Fruit fly (Drosophila melanogaster) whole organism, embryonic: ENCODE measurements around the gene CatB.

Experiments
- Ada2b ChIP-seq: fragments of 200-800 bp; sonication (Bioruptor generic); IDR thresholded peaks from 2 replicates; pipeline ENCODE4 v1.3.6; 2022; ENCODE audit warnings: missing biosample characterization, missing genetic modification characterization
- CG12299 ChIP-seq: fragments of 200-800 bp; sonication (Bioruptor generic); optimal IDR thresholded peaks from 2 replicates; lab custom pipeline; 2018; ENCODE audit warnings: missing biosample characterization, mild to moderate bottlenecking, missing genetic modification characterization
- CG13296 ChIP-seq: fragments of 200-800 bp; sonication (Bioruptor generic); optimal IDR thresholded peaks from 3 replicates; lab custom pipeline; 2018; ENCODE audit warnings: missing biosample characterization, mild to moderate bottlenecking, missing genetic modification characterization
- CG14014 ChIP-seq: fragments of 200-800 bp; sonication (Bioruptor generic); IDR thresholded peaks from 2 replicates; pipeline ENCODE4 v1.3.6; 2022; ENCODE audit warnings: missing biosample characterization, missing genetic modification characterization
- CG14667 ChIP-seq: fragments of 200-800 bp; sonication (Bioruptor generic); IDR thresholded peaks from 2 replicates; pipeline ENCODE4 v1.3.6; 2022; ENCODE audit warnings: missing biosample characterization, missing genetic modification characterization
- CG1647 ChIP-seq: fragments of 200-800 bp; sonication (Bioruptor generic); optimal IDR thresholded peaks from 3 replicates; lab custom pipeline; 2016; ENCODE audit warnings: missing biosample characterization, missing genetic modification characterization
- CG16779 ChIP-seq: fragments of 200-800 bp; sonication (Bioruptor generic); IDR thresholded peaks from 2 replicates; pipeline ENCODE4 v1.3.6; 2022; ENCODE audit warnings: missing biosample characterization, missing genetic modification characterization
- CG16863 ChIP-seq: fragments of 200-800 bp; sonication (Bioruptor generic); optimal IDR thresholded peaks from 3 replicates; lab custom pipeline; 2016; ENCODE audit warnings: missing biosample characterization, missing genetic modification characterization
- CG2120 ChIP-seq: fragments of 200-800 bp; sonication (Bioruptor generic); optimal IDR thresholded peaks from 3 replicates; lab custom pipeline; 2016; ENCODE audit warnings: missing biosample characterization, missing genetic modification characterization
- CG2199 ChIP-seq: fragments of 200-800 bp; sonication (Bioruptor generic); IDR thresholded peaks from 3 replicates; pipeline ENCODE4 v1.3.6; 2022; ENCODE audit warnings: missing biosample characterization, missing genetic modification characterization
- CG30403 ChIP-seq: fragments of 200-800 bp; sonication (Bioruptor generic); optimal IDR thresholded peaks from 3 replicates; lab custom pipeline; 2016; ENCODE audit warnings: missing biosample characterization, missing genetic modification characterization
- CG32767 ChIP-seq: fragments of 200-800 bp; sonication (Bioruptor generic); IDR thresholded peaks from 2 replicates; pipeline ENCODE4 v1.3.6; 2022; ENCODE audit warnings: missing biosample characterization, missing genetic modification characterization
- CG33557 ChIP-seq: fragments of 200-800 bp; sonication (Bioruptor generic); optimal IDR thresholded peaks from 2 replicates; lab custom pipeline; 2019; ENCODE audit warnings: missing biosample characterization, mild to moderate bottlenecking, missing genetic modification characterization, moderate library complexity
- CG3995 ChIP-seq: fragments of 200-800 bp; sonication (Bioruptor generic); optimal IDR thresholded peaks from 3 replicates; lab custom pipeline; 2016; ENCODE audit warnings: missing biosample characterization, missing genetic modification characterization
- CG6272 ChIP-seq: fragments of 200-800 bp; sonication (Bioruptor generic); IDR thresholded peaks from 2 replicates; pipeline ENCODE4 v1.3.6; 2022; ENCODE audit warnings: missing biosample characterization, missing genetic modification characterization
- CG6765 ChIP-seq: fragments of 200-800 bp; sonication (Bioruptor generic); optimal IDR thresholded peaks from 3 replicates; lab custom pipeline; 2017; ENCODE audit warnings: missing biosample characterization, mild to moderate bottlenecking, missing genetic modification characterization
- CG8944 ChIP-seq: fragments of 200-800 bp; sonication (Bioruptor generic); optimal IDR thresholded peaks from 3 replicates; lab custom pipeline; 2016; ENCODE audit warnings: missing biosample characterization, missing genetic modification characterization
- CG9727 ChIP-seq: fragments of 200-800 bp; sonication (Bioruptor generic); optimal IDR thresholded peaks from 3 replicates; lab custom pipeline; 2017; ENCODE audit warnings: missing biosample characterization, mild to moderate bottlenecking, missing genetic modification characterization
- CoRest ChIP-seq: fragments of 200-800 bp; sonication (Bioruptor generic); optimal IDR thresholded peaks from 3 replicates; lab custom pipeline; 2018; ENCODE audit warnings: missing biosample characterization, mild to moderate bottlenecking, missing genetic modification characterization, moderate library complexity
- Dll ChIP-seq: fragments of 200-800 bp; sonication (Bioruptor generic); IDR thresholded peaks from 4 replicates; pipeline ENCODE4 v1.3.6; 2022; ENCODE audit warnings: missing biosample characterization, missing genetic modification characterization; ENCODE audit not compliant: partially characterized antibody
- Dref ChIP-seq: fragments of 200-800 bp; sonication (Bioruptor generic); IDR thresholded peaks from 2 replicates; pipeline ENCODE4 v1.3.6; 2022; ENCODE audit warnings: missing biosample characterization, missing genetic modification characterization
- Fer3 ChIP-seq: fragments of 200-800 bp; sonication (Bioruptor generic); optimal IDR thresholded peaks from 2 replicates; lab custom pipeline; 2018; ENCODE audit warnings: missing biosample characterization, mild to moderate bottlenecking, missing genetic modification characterization, moderate library complexity
- Lhr ChIP-seq: fragments of 200-800 bp; sonication (Bioruptor generic); optimal IDR thresholded peaks from 3 replicates; lab custom pipeline; 2017; ENCODE audit warnings: mild to moderate bottlenecking, missing biosample characterization, missing genetic modification reagents, missing genetic modification characterization
- MBD-R2 ChIP-seq: fragments of 200-800 bp; sonication (Bioruptor generic); IDR thresholded peaks from 2 replicates; pipeline ENCODE4 v1.3.6; 2022; ENCODE audit warnings: missing biosample characterization, missing genetic modification characterization
- Spps ChIP-seq: fragments of 200-800 bp; sonication (Bioruptor generic); optimal IDR thresholded peaks from 2 replicates; lab custom pipeline; 2018; ENCODE audit warnings: missing biosample characterization, mild to moderate bottlenecking, missing genetic modification characterization
- Sry-β ChIP-seq: fragments of 200-800 bp; sonication (Bioruptor generic); optimal IDR thresholded peaks from 2 replicates; lab custom pipeline; 2018; ENCODE audit warnings: missing biosample characterization, mild to moderate bottlenecking, missing genetic modification characterization, moderate library complexity
- bab2 ChIP-seq: fragments of 200-800 bp; sonication (Bioruptor generic); optimal IDR thresholded peaks from 2 replicates; lab custom pipeline; 2016; ENCODE audit warnings: missing biosample characterization, missing genetic modification characterization
- crol ChIP-seq: fragments of 200-800 bp; sonication (Bioruptor generic); IDR thresholded peaks from 2 replicates; pipeline ENCODE4 v1.3.6; 2022; ENCODE audit warnings: missing biosample characterization, missing genetic modification characterization
- disco-r ChIP-seq: fragments of 200-800 bp; sonication (Bioruptor generic); optimal IDR thresholded peaks from 2 replicates; lab custom pipeline; 2016; ENCODE audit warnings: missing biosample characterization, missing genetic modification characterization
- emc ChIP-seq: fragments of 200-800 bp; sonication (Bioruptor generic); optimal IDR thresholded peaks from 2 replicates; lab custom pipeline; 2016; ENCODE audit warnings: missing biosample characterization, missing genetic modification characterization
- esg ChIP-seq: fragments of 200-800 bp; sonication (Bioruptor generic); conservative IDR thresholded peaks from 2 replicates; pipeline ENCODE4 v1.3.6; 2022; ENCODE audit warnings: missing biosample characterization, missing genetic modification characterization
- fru ChIP-seq: fragments of >200 bp; optimal IDR thresholded peaks from 2 replicates; lab custom pipeline; 2017
- gce ChIP-seq: fragments of 200-800 bp; sonication (Bioruptor generic); IDR thresholded peaks from 3 replicates; pipeline ENCODE4 v1.3.6; 2022; ENCODE audit warnings: missing biosample characterization, missing genetic modification characterization
- hkb ChIP-seq, 2 experiments: fragments of 200-800 bp in 1 of 2; fragments of >200 bp in 1 of 2; sonication (Bioruptor generic) in 1 of 2; IDR thresholded peaks in 1 of 2; optimal IDR thresholded peaks in 1 of 2; 2 replicates each; pipeline versions ENCODE4 v1.3.6 to Lab custom; 2017 to 2022; ENCODE audit warnings: missing biosample characterization in 1 of 2, missing genetic modification characterization in 1 of 2
- klu ChIP-seq: fragments of 200-800 bp; sonication (Bioruptor generic); IDR thresholded peaks from 2 replicates; pipeline ENCODE4 v1.3.6; 2022; ENCODE audit warnings: missing biosample characterization, missing genetic modification characterization
- lmd ChIP-seq: fragments of 200-800 bp; sonication (Bioruptor generic); IDR thresholded peaks from 2 replicates; pipeline ENCODE4 v1.3.6; 2022; ENCODE audit warnings: missing biosample characterization, missing genetic modification characterization
- nmo ChIP-seq: fragments of 200-800 bp; sonication (Bioruptor generic); optimal IDR thresholded peaks from 2 replicates; lab custom pipeline; 2018; ENCODE audit warnings: missing biosample characterization, mild to moderate bottlenecking, missing genetic modification characterization, moderate library complexity
- pfk ChIP-seq: fragments of 200-800 bp; sonication (Bioruptor generic); optimal IDR thresholded peaks from 2 replicates; lab custom pipeline; 2018; ENCODE audit warnings: missing biosample characterization, mild to moderate bottlenecking, missing genetic modification characterization, moderate library complexity
- pnt ChIP-seq: fragments of 200-800 bp; sonication (Bioruptor generic); optimal IDR thresholded peaks from 3 replicates; lab custom pipeline; 2016; ENCODE audit warnings: missing biosample characterization, missing genetic modification characterization
- pros ChIP-seq: fragments of 200-800 bp; sonication (Bioruptor generic); optimal IDR thresholded peaks from 3 replicates; lab custom pipeline; 2019; ENCODE audit warnings: missing biosample characterization, mild to moderate bottlenecking, missing genetic modification characterization, moderate library complexity
- sc ChIP-seq, 3 experiments: fragments of >200 bp in 2 of 3; fragments of 200-800 bp in 1 of 3; sonication (Bioruptor generic) in 1 of 3; optimal IDR thresholded peaks; 2 replicates in 2 of 3; 3 replicates in 1 of 3; lab custom pipeline; 2017; ENCODE audit warnings: mild to moderate bottlenecking in 1 of 3, missing biosample characterization in 1 of 3, missing genetic modification characterization in 1 of 3, missing genetic modification reagents in 1 of 3
- sens-2 ChIP-seq: fragments of 200-800 bp; sonication (Bioruptor generic); IDR thresholded peaks from 2 replicates; pipeline ENCODE4 v1.3.6; 2022; ENCODE audit warnings: missing biosample characterization, missing genetic modification characterization
- sima ChIP-seq: fragments of 200-800 bp; sonication (Bioruptor generic); optimal IDR thresholded peaks from 2 replicates; lab custom pipeline; 2016; ENCODE audit warnings: missing biosample characterization, missing genetic modification characterization
- sisA ChIP-seq: fragments of 200-800 bp; sonication (Bioruptor generic); IDR thresholded peaks from 2 replicates; pipeline ENCODE4 v1.3.6; 2022; ENCODE audit warnings: missing biosample characterization, missing genetic modification characterization
- slp2 ChIP-seq: fragments of 200-800 bp; sonication (Bioruptor generic); optimal IDR thresholded peaks from 2 replicates; lab custom pipeline; 2016; ENCODE audit warnings: missing biosample characterization, missing genetic modification characterization
- sob ChIP-seq: fragments of 200-800 bp; sonication (Bioruptor generic); IDR thresholded peaks from 2 replicates; pipeline ENCODE4 v1.3.6; 2022; ENCODE audit warnings: missing biosample characterization, missing genetic modification characterization
- tgo ChIP-seq: fragments of 200-800 bp; sonication (Bioruptor generic); IDR thresholded peaks from 3 replicates; pipeline ENCODE4 v1.3.6; 2022; ENCODE audit warnings: missing biosample characterization, missing genetic modification characterization
- twi ChIP-seq: fragments of 200-800 bp; optimal IDR thresholded peaks from 2 replicates; lab custom pipeline; 2019; ENCODE audit warnings: missing biosample characterization, mild to moderate bottlenecking, missing genetic modification characterization, moderate library complexity
- unc-4 ChIP-seq: fragments of 200-800 bp; sonication (Bioruptor generic); IDR thresholded peaks from 2 replicates; pipeline ENCODE4 v1.3.6; 2022; ENCODE audit warnings: missing biosample characterization, missing genetic modification characterization; ENCODE audit not compliant: partially characterized antibody
- usp ChIP-seq: fragments of >200 bp; optimal IDR thresholded peaks from 2 replicates; lab custom pipeline; 2017; ENCODE audit warnings: missing biosample characterization, missing genetic modification characterization
- z ChIP-seq: fragments of 200-800 bp; sonication (Bioruptor generic); IDR thresholded peaks from 3 replicates; pipeline ENCODE4 v1.3.6; 2022; ENCODE audit warnings: missing biosample characterization, missing genetic modification characterization
- zfh1 ChIP-seq: fragments of 200-800 bp; sonication (Bioruptor generic); IDR thresholded peaks from 3 replicates; pipeline ENCODE4 v1.3.6; 2022; ENCODE audit warnings: missing biosample characterization, missing genetic modification characterization

CatB gene

dm6 chr2L:8732702-8733101 lies 27.3 kb downstream of the CatB start (continued):
- TF ChIP-seq disco-r (GFP tag; lab: Kevin White, UChicago) (no peak), CG30403 (GFP tag; lab: Kevin White, UChicago) (peak; percentile 32), CG1647 (GFP tag; lab: Kevin White, UChicago) (no peak), CoRest (tag; lab: Kevin White, UChicago) (no peak), gce (GFP tag; lab: Robert Waterston, UW) (no peak), usp (GFP tag; lab: Kevin White, UChicago) (no peak), sima (GFP tag; lab: Kevin White, UChicago) (no peak), bab2 (GFP tag; lab: Kevin White, UChicago) (peak; percentile 24), CG13296 (GFP tag; lab: Kevin White, UChicago) (no peak), MBD-R2 (GFP tag; lab: Robert Waterston, UW) (no peak), CG3995 (no peak), slp2 (GFP tag; lab: Kevin White, UChicago) (no peak), CG2120 (GFP tag; lab: Kevin White, UChicago) (peak; percentile 3), CG32767 (GFP tag; lab: Robert Waterston, UW) (0 out of 2 replicates have a peak, but pooled peaks have one; percentile 23), CG14667 (GFP tag; lab: Robert Waterston, UW) (no peak), tgo (GFP tag; lab: Robert Waterston, UW) (peak; percentile 36; the same call in 2 of the 3 replicates), hkb (optimal IDR thresholded peaks at IDR 0.05; lab: Kevin White, UChicago) (no peak), hkb (GFP tag; IDR thresholded peaks at IDR 0.05; lab: Robert Waterston, UW) (peak; percentile 63), z (GFP tag; lab: Robert Waterston, UW) (no peak), fru (lab: Kevin White, UChicago) (no peak), CG9727 (GFP tag; lab: Kevin White, UChicago) (no peak), CG6272 (GFP tag; lab: Robert Waterston, UW) (no peak; the same call in 1 of the 2 replicates), CG33557 (GFP tag; lab: Kevin White, UChicago) (no peak), CG12299 (tag; lab: Kevin White, UChicago) (no peak), sens-2 (GFP tag; lab: Robert Waterston, UW) (no peak), sob (GFP tag; lab: Robert Waterston, UW) (no peak), CG8944 (no peak), lmd (peak; percentile 37), CG14014 (GFP tag; lab: Robert Waterston, UW) (no peak), CG6765 (GFP tag; lab: Kevin White, UChicago) (no peak), sisA (GFP tag; lab: Robert Waterston, UW) (peak; percentile 53), pfk (GFP tag; lab: Kevin White, UChicago) (no peak), pros (no peak), CG16779 (GFP tag; lab: Robert Waterston, UW) (no peak), Dll (no peak), CG16863 (GFP tag; lab: Kevin White, UChicago) (no peak), zfh1 (GFP tag; lab: Robert Waterston, UW) (peak; percentile 50; the same call in 1 of the 3 replicates), Spps (no peak), Fer3 (tag; lab: Kevin White, UChicago) (no peak), Sry-β (no peak), CG2199 (GFP tag; lab: Robert Waterston, UW) (no peak), twi (tag; lab: Kevin White, UChicago) (no peak), Dref (GFP tag; lab: Robert Waterston, UW) (no peak), nmo (peak; percentile 29), emc (GFP tag; lab: Kevin White, UChicago) (no peak), sc (optimal IDR thresholded peaks at IDR 0.05; lab: Kevin White, UChicago) (no peak), sc (GFP tag; optimal IDR thresholded peaks at IDR 0.05; lab: Kevin White, UChicago) (no peak), klu (no peak), Ada2b (peak; percentile 48; the same call in 1 of the 2 replicates), unc-4 (no peak), esg (peak; percentile 25; the same call in 1 of the 2 replicates), pnt (peak; percentile 18), Lhr (GFP tag; lab: Kevin White, UChicago) (no peak), crol (GFP tag; lab: Robert Waterston, UW) (no peak)
